Fruit fly (Drosophila melanogaster) whole organism, embryonic: ENCODE results near the gene CG18135.

ENCODE experiments used
- ATbp ChIP-seq: fragments of 200-800 bp; sonication (Bioruptor generic); optimal IDR thresholded peaks from 2 replicates; lab custom pipeline; 2017; ENCODE audit warnings: missing biosample characterization, mild to moderate bottlenecking, missing genetic modification characterization, missing genetic modification reagents
- Ada2b ChIP-seq: fragments of 200-800 bp; sonication (Bioruptor generic); IDR thresholded peaks from 2 replicates; pipeline ENCODE4 v1.3.6; 2022; ENCODE audit warnings: missing biosample characterization, missing genetic modification characterization
- Atf6 ChIP-seq: fragments of 200-800 bp; sonication (Bioruptor generic); IDR thresholded peaks from 2 replicates; pipeline ENCODE4 v1.3.6; 2022; ENCODE audit warnings: missing biosample characterization, missing genetic modification characterization
- B-H1 ChIP-seq: fragments of 200-800 bp; sonication (Bioruptor generic); IDR thresholded peaks from 3 replicates; pipeline ENCODE4 v1.3.6; 2022; ENCODE audit warnings: missing biosample characterization, missing genetic modification characterization
- B-H2 ChIP-seq: fragments of 200-800 bp; sonication (Bioruptor generic); optimal IDR thresholded peaks from 2 replicates; lab custom pipeline; 2018; ENCODE audit warnings: missing biosample characterization, mild to moderate bottlenecking, missing genetic modification characterization
- BtbVII ChIP-seq: fragments of 200-800 bp; sonication (Bioruptor generic); optimal IDR thresholded peaks from 3 replicates; lab custom pipeline; 2017; ENCODE audit warnings: missing biosample characterization, mild to moderate bottlenecking, missing genetic modification characterization
- CG10431 ChIP-seq: fragments of 200-800 bp; sonication (Bioruptor generic); optimal IDR thresholded peaks from 3 replicates; lab custom pipeline; 2018; ENCODE audit warnings: missing biosample characterization, mild to moderate bottlenecking, missing genetic modification characterization
- CG10654 ChIP-seq: fragments of 200-800 bp; sonication (Bioruptor generic); optimal IDR thresholded peaks from 2 replicates; lab custom pipeline; 2016; ENCODE audit warnings: missing biosample characterization, missing genetic modification characterization
- CG11696 ChIP-seq: fragments of 200-800 bp; sonication (Bioruptor generic); IDR thresholded peaks from 2 replicates; pipeline ENCODE4 v1.3.6; 2022; ENCODE audit warnings: missing biosample characterization, missing genetic modification characterization
- CG12219 ChIP-seq: fragments of 200-800 bp; sonication (Bioruptor generic); optimal IDR thresholded peaks from 3 replicates; lab custom pipeline; 2018; ENCODE audit warnings: missing biosample characterization, mild to moderate bottlenecking, missing genetic modification characterization
- CG17361 ChIP-seq: fragments of 200-800 bp; sonication (Bioruptor generic); IDR thresholded peaks from 3 replicates; pipeline ENCODE4 v1.3.6; 2022; ENCODE audit warnings: missing biosample characterization, missing genetic modification characterization
- CG34224 ChIP-seq: fragments of 200-800 bp; sonication (Bioruptor generic); IDR thresholded peaks from 3 replicates; pipeline ENCODE4 v1.3.6; 2022; ENCODE audit warnings: missing biosample characterization, missing genetic modification characterization; ENCODE audit not compliant: partially characterized antibody
- CG34422 ChIP-seq: fragments of 200-800 bp; sonication (Bioruptor generic); IDR thresholded peaks from 3 replicates; pipeline ENCODE4 v1.3.6; 2022; ENCODE audit warnings: missing biosample characterization, missing genetic modification characterization
- CG4282 ChIP-seq: fragments of 200-800 bp; sonication (Bioruptor generic); optimal IDR thresholded peaks from 2 replicates; lab custom pipeline; 2016; ENCODE audit warnings: missing biosample characterization, missing genetic modification characterization
- CG4424 ChIP-seq: fragments of 200-800 bp; sonication (Bioruptor generic); optimal IDR thresholded peaks from 3 replicates; lab custom pipeline; 2016; ENCODE audit warnings: missing biosample characterization, missing genetic modification characterization
- CG5180 ChIP-seq: fragments of 200-800 bp; sonication (Bioruptor generic); optimal IDR thresholded peaks from 3 replicates; lab custom pipeline; 2017; ENCODE audit warnings: missing biosample characterization, missing genetic modification characterization, mild to moderate bottlenecking, moderate library complexity, missing genetic modification reagents
- CG5245 ChIP-seq: fragments of 200-800 bp; sonication (Bioruptor generic); optimal IDR thresholded peaks from 3 replicates; lab custom pipeline; 2016; ENCODE audit warnings: missing biosample characterization, missing genetic modification characterization
- CG7786 ChIP-seq: fragments of 200-800 bp; sonication (Bioruptor generic); optimal IDR thresholded peaks from 2 replicates; lab custom pipeline; 2016; ENCODE audit warnings: missing biosample characterization, missing genetic modification characterization
- CG8359 ChIP-seq: fragments of 200-800 bp; sonication (Bioruptor generic); optimal IDR thresholded peaks from 2 replicates; lab custom pipeline; 2017; ENCODE audit warnings: missing biosample characterization, mild to moderate bottlenecking, missing genetic modification characterization, borderline replicate concordance
- CG9817 ChIP-seq: fragments of 200-800 bp; sonication (Bioruptor generic); optimal IDR thresholded peaks from 2 replicates; lab custom pipeline; 2018; ENCODE audit warnings: missing biosample characterization, mild to moderate bottlenecking, missing genetic modification characterization, moderate library complexity
- CG9932 ChIP-seq: fragments of 200-800 bp; sonication (Bioruptor generic); IDR thresholded peaks from 2 replicates; pipeline ENCODE4 v1.3.6; 2022; ENCODE audit warnings: missing biosample characterization, missing genetic modification characterization
- Doc3 ChIP-seq: fragments of 200-800 bp; sonication (Bioruptor generic); IDR thresholded peaks from 3 replicates; pipeline ENCODE4 v1.3.6; 2022; ENCODE audit warnings: missing biosample characterization, missing genetic modification characterization; ENCODE audit not compliant: partially characterized antibody
- Fer3 ChIP-seq: fragments of 200-800 bp; sonication (Bioruptor generic); optimal IDR thresholded peaks from 2 replicates; lab custom pipeline; 2018; ENCODE audit warnings: missing biosample characterization, mild to moderate bottlenecking, missing genetic modification characterization, moderate library complexity
- HmgD ChIP-seq: fragments of 200-800 bp; sonication (Bioruptor generic); optimal IDR thresholded peaks from 3 replicates; lab custom pipeline; 2016; ENCODE audit warnings: missing biosample characterization, missing genetic modification characterization
- Hr3 ChIP-seq: fragments of 200-800 bp; sonication (Bioruptor generic); optimal IDR thresholded peaks from 3 replicates; lab custom pipeline; 2016; ENCODE audit warnings: missing biosample characterization, missing genetic modification characterization
- MBD-R2 ChIP-seq: fragments of 200-800 bp; sonication (Bioruptor generic); IDR thresholded peaks from 2 replicates; pipeline ENCODE4 v1.3.6; 2022; ENCODE audit warnings: missing biosample characterization, missing genetic modification characterization
- PHDP ChIP-seq: fragments of 200-800 bp; sonication (Bioruptor generic); optimal IDR thresholded peaks from 3 replicates; lab custom pipeline; 2018; ENCODE audit warnings: missing biosample characterization, mild to moderate bottlenecking, missing genetic modification characterization, moderate library complexity
- Ravus ChIP-seq: fragments of 200-800 bp; sonication (Bioruptor generic); IDR thresholded peaks from 2 replicates; pipeline ENCODE4 v1.3.6; 2022; ENCODE audit warnings: missing biosample characterization, missing genetic modification characterization
- Rx ChIP-seq: fragments of 200-800 bp; sonication (Bioruptor generic); IDR thresholded peaks from 2 replicates; pipeline ENCODE4 v1.3.6; 2022; ENCODE audit warnings: missing biosample characterization, missing genetic modification characterization
- ac ChIP-seq: fragments of 200-800 bp; sonication (Bioruptor generic); optimal IDR thresholded peaks from 3 replicates; lab custom pipeline; 2017; ENCODE audit warnings: missing biosample characterization, mild to moderate bottlenecking, missing genetic modification characterization
- ase ChIP-seq: fragments of 200-800 bp; sonication (Bioruptor generic); IDR thresholded peaks from 3 replicates; pipeline ENCODE4 v1.3.6; 2022; ENCODE audit warnings: missing biosample characterization, missing genetic modification characterization
- chn ChIP-seq: fragments of 200-800 bp; sonication (Bioruptor generic); optimal IDR thresholded peaks from 2 replicates; lab custom pipeline; 2016; ENCODE audit warnings: missing biosample characterization, missing genetic modification characterization
- croc ChIP-seq: fragments of 200-800 bp; sonication (Bioruptor generic); conservative IDR thresholded peaks from 3 replicates; pipeline ENCODE4 v1.3.6; 2022; ENCODE audit warnings: missing biosample characterization, missing genetic modification characterization
- cwo ChIP-seq: fragments of 200-800 bp; sonication (Bioruptor generic); optimal IDR thresholded peaks from 3 replicates; lab custom pipeline; 2017; ENCODE audit warnings: missing biosample characterization, missing genetic modification characterization, mild to moderate bottlenecking, moderate library complexity, missing genetic modification reagents
- fd64A ChIP-seq: fragments of 200-800 bp; sonication (Bioruptor generic); optimal IDR thresholded peaks from 3 replicates; lab custom pipeline; 2018; ENCODE audit warnings: missing biosample characterization, mild to moderate bottlenecking, missing genetic modification characterization
- gfzf ChIP-seq: fragments of 200-800 bp; sonication (Bioruptor generic); optimal IDR thresholded peaks from 2 replicates; lab custom pipeline; 2016; ENCODE audit warnings: missing biosample characterization, mild to moderate bottlenecking, missing genetic modification characterization, moderate library complexity
- h ChIP-seq: fragments of >200 bp; optimal IDR thresholded peaks from 2 replicates; lab custom pipeline; 2017
- mirr ChIP-seq: fragments of 200-800 bp; sonication (Bioruptor generic); optimal IDR thresholded peaks from 3 replicates; lab custom pipeline; 2018; ENCODE audit warnings: missing biosample characterization, mild to moderate bottlenecking, missing genetic modification characterization
- odd ChIP-seq: fragments of 200-800 bp; sonication (Bioruptor generic); optimal IDR thresholded peaks from 2 replicates; lab custom pipeline; 2017; ENCODE audit warnings: missing biosample characterization, mild to moderate bottlenecking, missing genetic modification characterization
- otp ChIP-seq: fragments of 200-800 bp; sonication (Bioruptor generic); IDR thresholded peaks from 3 replicates; pipeline ENCODE4, ENCODE4 v1.3.6; 2022; ENCODE audit warnings: missing biosample characterization, missing genetic modification characterization
- pb ChIP-seq: fragments of 200-800 bp; sonication (Bioruptor generic); optimal IDR thresholded peaks from 3 replicates; lab custom pipeline; 2016; ENCODE audit warnings: missing biosample characterization, missing genetic modification characterization
- pnt ChIP-seq: fragments of 200-800 bp; sonication (Bioruptor generic); optimal IDR thresholded peaks from 3 replicates; lab custom pipeline; 2016; ENCODE audit warnings: missing biosample characterization, missing genetic modification characterization
- pros ChIP-seq: fragments of 200-800 bp; sonication (Bioruptor generic); optimal IDR thresholded peaks from 3 replicates; lab custom pipeline; 2019; ENCODE audit warnings: missing biosample characterization, mild to moderate bottlenecking, missing genetic modification characterization, moderate library complexity
- schlank ChIP-seq: fragments of 200-800 bp; sonication (Bioruptor generic); optimal IDR thresholded peaks from 2 replicates; lab custom pipeline; 2018; ENCODE audit warnings: missing biosample characterization, mild to moderate bottlenecking, missing genetic modification characterization
- sens ChIP-seq: fragments of 200-800 bp; sonication (Bioruptor generic); peaks from one replicate; lab custom pipeline; 2016; ENCODE audit warnings: missing biosample characterization, missing genetic modification characterization
- seq ChIP-seq: fragments of 200-800 bp; sonication (Bioruptor generic); IDR thresholded peaks from 2 replicates; pipeline ENCODE4 v1.3.6; 2022; ENCODE audit warnings: missing biosample characterization, missing genetic modification characterization
- ssp ChIP-seq: fragments of 200-800 bp; sonication (Bioruptor generic); IDR thresholded peaks from 2 replicates; pipeline ENCODE4 v1.3.6; 2022; ENCODE audit warnings: missing biosample characterization, missing genetic modification characterization
- stc ChIP-seq: fragments of 200-800 bp; sonication (Bioruptor generic); IDR thresholded peaks from 2 replicates; pipeline ENCODE4 v1.3.6; 2022; ENCODE audit warnings: missing biosample characterization, missing genetic modification characterization
- stwl ChIP-seq: fragments of 200-800 bp; sonication (Bioruptor generic); optimal IDR thresholded peaks from 3 replicates; lab custom pipeline; 2018; ENCODE audit warnings: missing biosample characterization, mild to moderate bottlenecking, missing genetic modification characterization, moderate library complexity
- vnd ChIP-seq: fragments of 200-800 bp; sonication (Bioruptor generic); IDR thresholded peaks from 3 replicates; pipeline ENCODE4 v1.3.6; 2022; ENCODE audit warnings: missing biosample characterization, missing genetic modification characterization; ENCODE audit not compliant: partially characterized antibody
- zf30C ChIP-seq: fragments of 200-800 bp; sonication (Bioruptor generic); optimal IDR thresholded peaks from 3 replicates; lab custom pipeline; 2018; ENCODE audit warnings: missing biosample characterization, mild to moderate bottlenecking, missing genetic modification characterization

Gene CG18135

dm6 chr3L:18997590-18998283, at the start of gene CG18135:
Gene CG18135 (minus strand): TSS chr3L:18998283.
- TF ChIP-seq zf30C (no peak), otp (no peak), gfzf (GFP tag; lab: Kevin White, UChicago) (no peak), BtbVII (peak; percentile 24), cwo (GFP tag; lab: Kevin White, UChicago) (no peak), ac (no peak), Fer3 (tag; lab: Kevin White, UChicago) (no peak), stwl (no peak), ATbp (no peak), h (lab: Kevin White, UChicago) (no peak), B-H2 (GFP tag; lab: Kevin White, UChicago) (peak; percentile 46), Atf6 (GFP tag; lab: Robert Waterston, UW) (no peak), PHDP (no peak), pb (no peak), CG11696 (no peak), vnd (GFP tag; lab: Robert Waterston, UW) (no peak), croc (GFP tag; lab: Robert Waterston, UW) (no peak), Rx (no peak), CG4282 (GFP tag; lab: Kevin White, UChicago) (no peak), mirr (GFP tag; lab: Kevin White, UChicago) (peak; percentile 7), Doc3 (GFP tag; lab: Robert Waterston, UW) (no peak), CG17361 (GFP tag; lab: Robert Waterston, UW) (no peak), CG9817 (no peak), CG12219 (GFP tag; lab: Kevin White, UChicago) (no peak), CG34422 (no peak), schlank (tag; lab: Kevin White, UChicago) (no peak), chn (GFP tag; lab: Kevin White, UChicago) (no peak), sens (GFP tag; lab: Kevin White, UChicago) (peak; percentile 50), Ada2b (no peak), ssp (no peak), Ravus (GFP tag; lab: Robert Waterston, UW) (no peak), pnt (GFP tag; lab: Kevin White, UChicago) (no peak), CG9932 (GFP tag; lab: Robert Waterston, UW) (peak; percentile 4; the same call in 1 of the 2 replicates), CG10431 (no peak), CG34224 (GFP tag; lab: Robert Waterston, UW) (0 out of 3 replicates have a peak, but pooled peaks have one; percentile 26), MBD-R2 (peak; percentile 16; the same call in 1 of the 2 replicates), B-H1 (GFP tag; lab: Robert Waterston, UW) (no peak), CG4424 (GFP tag; lab: Kevin White, UChicago) (no peak), seq (0 out of 2 replicates have a peak, but pooled peaks have one; percentile 20), CG5245 (GFP tag; lab: Kevin White, UChicago) (no peak), HmgD (no peak), odd (GFP tag; lab: Kevin White, UChicago) (no peak), fd64A (GFP tag; lab: Kevin White, UChicago) (no peak), CG7786 (peak; percentile 6), CG5180 (GFP tag; lab: Kevin White, UChicago) (no peak), pros (GFP tag; lab: Kevin White, UChicago) (no peak), ase (GFP tag; lab: Robert Waterston, UW) (no peak), Hr3 (GFP tag; lab: Kevin White, UChicago) (no peak), CG8359 (no peak), CG10654 (no peak), stc (no peak)
